Fruit fly (Drosophila melanogaster) whole organism, embryonic: ENCODE measurements around the gene CG43925.

ENCODE experiments used
- CG10979 ChIP-seq: fragments of 200-800 bp; sonication (Bioruptor generic); optimal IDR thresholded peaks from 2 replicates; lab custom pipeline; 2018; ENCODE audit warnings: missing biosample characterization, mild to moderate bottlenecking, missing genetic modification characterization, moderate library complexity
- CG11560 ChIP-seq: fragments of 200-800 bp; sonication (Bioruptor generic); IDR thresholded peaks from 3 replicates; pipeline ENCODE4 v1.3.6; 2022; ENCODE audit warnings: missing biosample characterization, missing genetic modification characterization
- CG13287 ChIP-seq: fragments of 200-800 bp; sonication (Bioruptor generic); IDR thresholded peaks from 2 replicates; pipeline ENCODE4 v1.3.6; 2022; ENCODE audit warnings: missing biosample characterization, missing genetic modification characterization; ENCODE audit not compliant: partially characterized antibody
- CG13624 ChIP-seq: fragments of 200-800 bp; sonication (Bioruptor generic); optimal IDR thresholded peaks from 2 replicates; lab custom pipeline; 2016; ENCODE audit warnings: missing biosample characterization, missing genetic modification characterization
- CG15479 ChIP-seq: fragments of 200-800 bp; sonication (Bioruptor generic); optimal IDR thresholded peaks from 3 replicates; lab custom pipeline; 2019; ENCODE audit warnings: missing biosample characterization, mild to moderate bottlenecking, missing genetic modification characterization, moderate library complexity
- CG18262 ChIP-seq: fragments of 200-800 bp; optimal IDR thresholded peaks from 3 replicates; lab custom pipeline; 2019; ENCODE audit warnings: missing biosample characterization, mild to moderate bottlenecking, missing genetic modification characterization, moderate library complexity
- CG2129 ChIP-seq: fragments of 200-800 bp; sonication (Bioruptor generic); IDR thresholded peaks from 2 replicates; pipeline ENCODE4 v1.3.6; 2022; ENCODE audit warnings: missing biosample characterization, missing genetic modification characterization; ENCODE audit not compliant: partially characterized antibody
- CG32772 ChIP-seq: fragments of 200-800 bp; sonication (Bioruptor generic); IDR thresholded peaks from 2 replicates; pipeline ENCODE4 v1.3.6; 2022; ENCODE audit warnings: missing biosample characterization, missing genetic modification characterization
- CG34224 ChIP-seq: fragments of 200-800 bp; sonication (Bioruptor generic); IDR thresholded peaks from 3 replicates; pipeline ENCODE4 v1.3.6; 2022; ENCODE audit warnings: missing biosample characterization, missing genetic modification characterization; ENCODE audit not compliant: partially characterized antibody
- CG34376 ChIP-seq: fragments of 200-800 bp; sonication (Bioruptor generic); optimal IDR thresholded peaks from 2 replicates; lab custom pipeline; 2018; ENCODE audit warnings: missing biosample characterization, mild to moderate bottlenecking, missing genetic modification characterization
- CG42726 ChIP-seq: fragments of 200-800 bp; sonication (Bioruptor generic); IDR thresholded peaks from 2 replicates; pipeline ENCODE4 v1.3.6; 2022; ENCODE audit warnings: missing biosample characterization, missing genetic modification characterization; ENCODE audit not compliant: partially characterized antibody
- CG4730 ChIP-seq: fragments of 200-800 bp; sonication (Bioruptor generic); IDR thresholded peaks from 2 replicates; pipeline ENCODE4 v1.3.6; 2022; ENCODE audit warnings: missing biosample characterization, missing genetic modification characterization
- CG5245 ChIP-seq: fragments of 200-800 bp; sonication (Bioruptor generic); optimal IDR thresholded peaks from 3 replicates; lab custom pipeline; 2016; ENCODE audit warnings: missing biosample characterization, missing genetic modification characterization
- CG6175 ChIP-seq: fragments of 200-800 bp; sonication (Bioruptor generic); IDR thresholded peaks from 3 replicates; pipeline ENCODE4 v1.3.6; 2022; ENCODE audit warnings: missing biosample characterization, missing genetic modification characterization
- CG7372 ChIP-seq: fragments of 200-800 bp; sonication (Bioruptor generic); IDR thresholded peaks from 2 replicates; pipeline ENCODE4 v1.3.6; 2022; ENCODE audit warnings: missing biosample characterization, missing genetic modification characterization
- CG7786 ChIP-seq: fragments of 200-800 bp; sonication (Bioruptor generic); optimal IDR thresholded peaks from 2 replicates; lab custom pipeline; 2016; ENCODE audit warnings: missing biosample characterization, missing genetic modification characterization
- CG7963 ChIP-seq: fragments of 200-800 bp; sonication (Bioruptor generic); IDR thresholded peaks from 3 replicates; pipeline ENCODE4 v1.3.6; 2022; ENCODE audit warnings: missing biosample characterization, missing genetic modification characterization; ENCODE audit not compliant: partially characterized antibody
- Deaf1 ChIP-seq: fragments of 200-800 bp; optimal IDR thresholded peaks from 3 replicates; lab custom pipeline; 2019; ENCODE audit warnings: missing biosample characterization, mild to moderate bottlenecking, missing genetic modification characterization, moderate library complexity
- Dll ChIP-seq: fragments of 200-800 bp; sonication (Bioruptor generic); IDR thresholded peaks from 4 replicates; pipeline ENCODE4 v1.3.6; 2022; ENCODE audit warnings: missing biosample characterization, missing genetic modification characterization; ENCODE audit not compliant: partially characterized antibody
- Hey ChIP-seq: fragments of 200-800 bp; sonication (Bioruptor generic); optimal IDR thresholded peaks from 3 replicates; lab custom pipeline; 2018; ENCODE audit warnings: missing biosample characterization, mild to moderate bottlenecking, missing genetic modification characterization
- Hr39 ChIP-seq: fragments of >200 bp; optimal IDR thresholded peaks from 2 replicates; lab custom pipeline; 2017
- Hr78 ChIP-seq, 2 experiments: fragments of 200-800 bp in 1 of 2; fragments of >200 bp in 1 of 2; sonication (Bioruptor generic) in 1 of 2; optimal IDR thresholded peaks; 2 replicates each; lab custom pipeline; 2017 to 2019; ENCODE audit warnings: missing biosample characterization in 2 of 2, missing genetic modification characterization in 2 of 2, mild to moderate bottlenecking in 1 of 2, moderate library complexity in 1 of 2
- Lpt ChIP-seq: fragments of >200 bp; optimal IDR thresholded peaks from 2 replicates; lab custom pipeline; 2018; ENCODE audit warnings: missing biosample characterization, missing genetic modification characterization
- MTF-1 ChIP-seq: fragments of 200-800 bp; sonication (Bioruptor generic); optimal IDR thresholded peaks from 2 replicates; lab custom pipeline; 2018; ENCODE audit warnings: missing biosample characterization, mild to moderate bottlenecking, missing genetic modification characterization, borderline replicate concordance
- Ravus ChIP-seq: fragments of 200-800 bp; sonication (Bioruptor generic); IDR thresholded peaks from 2 replicates; pipeline ENCODE4 v1.3.6; 2022; ENCODE audit warnings: missing biosample characterization, missing genetic modification characterization
- Sin3A ChIP-seq: fragments of >200 bp; optimal IDR thresholded peaks from 2 replicates; lab custom pipeline; 2018
- Sry-β ChIP-seq: fragments of 200-800 bp; sonication (Bioruptor generic); optimal IDR thresholded peaks from 2 replicates; lab custom pipeline; 2018; ENCODE audit warnings: missing biosample characterization, mild to moderate bottlenecking, missing genetic modification characterization, moderate library complexity
- Ssrp ChIP-seq: fragments of 200-800 bp; sonication (Bioruptor generic); optimal IDR thresholded peaks from 2 replicates; lab custom pipeline; 2018; ENCODE audit warnings: missing biosample characterization, mild to moderate bottlenecking, missing genetic modification characterization, moderate library complexity
- Stat92E ChIP-seq, 3 experiments: fragments of >200 bp in 2 of 3; fragments of 200-800 bp in 1 of 3; sonication (Bioruptor generic) in 1 of 3; optimal IDR thresholded peaks; 2 replicates each; lab custom pipeline; 2017 to 2019; ENCODE audit warnings: missing biosample characterization in 3 of 3, missing genetic modification characterization in 3 of 3, mild to moderate bottlenecking in 1 of 3, moderate library complexity in 1 of 3
- Taf1 ChIP-seq: fragments of 200-800 bp; sonication (Bioruptor generic); IDR thresholded peaks from 2 replicates; pipeline ENCODE4 v1.3.6; 2022; ENCODE audit warnings: missing biosample characterization, missing genetic modification characterization
- cato ChIP-seq: fragments of 200-800 bp; sonication (Bioruptor generic); optimal IDR thresholded peaks from 2 replicates; lab custom pipeline; 2016; ENCODE audit warnings: missing biosample characterization, missing genetic modification characterization, borderline replicate concordance
- cwo ChIP-seq: fragments of 200-800 bp; sonication (Bioruptor generic); optimal IDR thresholded peaks from 3 replicates; lab custom pipeline; 2017; ENCODE audit warnings: missing biosample characterization, missing genetic modification characterization, mild to moderate bottlenecking, moderate library complexity, missing genetic modification reagents
- dimm ChIP-seq: fragments of 200-800 bp; sonication (Bioruptor generic); IDR thresholded peaks from 2 replicates; pipeline ENCODE4 v1.3.6; 2022; ENCODE audit warnings: missing biosample characterization, missing genetic modification characterization
- disco-r ChIP-seq: fragments of 200-800 bp; sonication (Bioruptor generic); optimal IDR thresholded peaks from 2 replicates; lab custom pipeline; 2016; ENCODE audit warnings: missing biosample characterization, missing genetic modification characterization
- dpn ChIP-seq, 2 experiments: fragments of 200-800 bp; sonication (Bioruptor generic); optimal IDR thresholded peaks; 3 replicates each; lab custom pipeline; 2016; ENCODE audit warnings: missing biosample characterization in 2 of 2, missing genetic modification characterization in 2 of 2
- eve ChIP-seq, 2 experiments: fragments of >200 bp; optimal IDR thresholded peaks; 2 replicates each; lab custom pipeline; 2017; ENCODE audit warnings: missing biosample characterization in 2 of 2, missing genetic modification characterization in 2 of 2
- fd3F ChIP-seq: fragments of 200-800 bp; sonication (Bioruptor generic); optimal IDR thresholded peaks from 2 replicates; lab custom pipeline; 2018; ENCODE audit warnings: missing biosample characterization, mild to moderate bottlenecking, missing genetic modification characterization, moderate library complexity
- fu2 ChIP-seq: fragments of 200-800 bp; sonication (Bioruptor generic); optimal IDR thresholded peaks from 2 replicates; lab custom pipeline; 2016; ENCODE audit warnings: missing biosample characterization, missing genetic modification characterization
- gsb ChIP-seq: fragments of 200-800 bp; sonication (Bioruptor generic); IDR thresholded peaks from 2 replicates; pipeline ENCODE4 v1.3.6; 2022; ENCODE audit warnings: missing biosample characterization, missing genetic modification characterization
- inv ChIP-seq: fragments of 200-800 bp; sonication (Bioruptor generic); IDR thresholded peaks from 2 replicates; pipeline ENCODE4 v1.3.6; 2022; ENCODE audit warnings: missing biosample characterization, missing genetic modification characterization; ENCODE audit not compliant: partially characterized antibody
- odd ChIP-seq: fragments of 200-800 bp; sonication (Bioruptor generic); optimal IDR thresholded peaks from 2 replicates; lab custom pipeline; 2017; ENCODE audit warnings: missing biosample characterization, mild to moderate bottlenecking, missing genetic modification characterization
- peb ChIP-seq: fragments of 200-800 bp; sonication (Bioruptor generic); IDR thresholded peaks from 2 replicates; pipeline ENCODE4 v1.3.6; 2022; ENCODE audit warnings: missing biosample characterization, missing genetic modification characterization
- ro ChIP-seq: fragments of 200-800 bp; sonication (Bioruptor generic); IDR thresholded peaks from 2 replicates; pipeline ENCODE4 v1.3.6; 2022; ENCODE audit warnings: missing biosample characterization, missing genetic modification characterization
- salm ChIP-seq: fragments of 200-800 bp; sonication (Bioruptor generic); optimal IDR thresholded peaks from 2 replicates; lab custom pipeline; 2018; ENCODE audit warnings: missing biosample characterization, mild to moderate bottlenecking, missing genetic modification characterization
- slou ChIP-seq: fragments of 200-800 bp; sonication (Bioruptor generic); optimal IDR thresholded peaks from 3 replicates; lab custom pipeline; 2016; ENCODE audit warnings: missing biosample characterization, missing genetic modification characterization
- tna ChIP-seq: fragments of 200-800 bp; sonication (Bioruptor generic); IDR thresholded peaks from 2 replicates; pipeline ENCODE4 v1.3.6; 2022; ENCODE audit warnings: missing biosample characterization, missing genetic modification characterization; ENCODE audit not compliant: partially characterized antibody
- vfl ChIP-seq: fragments of 200-800 bp; sonication (Bioruptor generic); optimal IDR thresholded peaks from 2 replicates; lab custom pipeline; 2016; ENCODE audit warnings: missing biosample characterization, missing genetic modification characterization
- vnd ChIP-seq: fragments of 200-800 bp; sonication (Bioruptor generic); IDR thresholded peaks from 3 replicates; pipeline ENCODE4 v1.3.6; 2022; ENCODE audit warnings: missing biosample characterization, missing genetic modification characterization; ENCODE audit not compliant: partially characterized antibody
- zf30C ChIP-seq: fragments of 200-800 bp; sonication (Bioruptor generic); optimal IDR thresholded peaks from 3 replicates; lab custom pipeline; 2018; ENCODE audit warnings: missing biosample characterization, mild to moderate bottlenecking, missing genetic modification characterization

Gene CG43925

dm6 chr2L:13145035-13145683, 31.1 kb upstream of the CG43925 start (continued):
- TF ChIP-seq CG15479 (no peak), Stat92E (GFP tag; optimal IDR thresholded peaks at IDR 0.05; lab: Kevin White, UChicago) (no peak), dpn (GFP tag; optimal IDR thresholded peaks at IDR 0.05; lab: Kevin White, UChicago) (peak; percentile 73 to 80), peb (GFP tag; lab: Robert Waterston, UW) (no peak), CG2129 (GFP tag; lab: Robert Waterston, UW) (no peak), Ravus (GFP tag; lab: Robert Waterston, UW) (peak; percentile 70), CG6175 (GFP tag; lab: Robert Waterston, UW) (0 out of 3 replicates have a peak, but pooled peaks have one; percentile 55), gsb (GFP tag; lab: Robert Waterston, UW) (peak; percentile 76; the same call in 1 of the 2 replicates), CG7963 (GFP tag; lab: Robert Waterston, UW) (no peak), CG42726 (GFP tag; lab: Robert Waterston, UW) (no peak), CG18262 (tag; lab: Kevin White, UChicago) (peak; percentile 62), eve (GFP tag; optimal IDR thresholded peaks at IDR 0.05; lab: Kevin White, UChicago) (no peak), ro (no peak), salm (tag; lab: Kevin White, UChicago) (no peak), Sry-β (GFP tag; lab: Kevin White, UChicago) (no peak), cwo (peak; percentile 89), Deaf1 (tag; lab: Kevin White, UChicago) (peak; percentile 47), CG13624 (GFP tag; lab: Kevin White, UChicago) (peak; percentile 90), Lpt (no peak), CG13287 (no peak), zf30C (no peak), odd (GFP tag; lab: Kevin White, UChicago) (peak; percentile 64), CG32772 (GFP tag; lab: Robert Waterston, UW) (peak; percentile 47), CG34376 (GFP tag; lab: Kevin White, UChicago) (peak; percentile 57), Dll (GFP tag; lab: Robert Waterston, UW) (no peak), CG34224 (GFP tag; lab: Robert Waterston, UW) (no peak), vnd (GFP tag; lab: Robert Waterston, UW) (no peak), Hey (no peak), CG7786 (peak; percentile 59), CG7372 (peak; percentile 74), fu2 (GFP tag; lab: Kevin White, UChicago) (peak; percentile 59), dimm (GFP tag; lab: Robert Waterston, UW) (no peak), CG11560 (tag; lab: Robert Waterston, UW) (0 out of 3 replicates have a peak, but pooled peaks have one; percentile 56), cato (peak; percentile 30), fd3F (GFP tag; lab: Kevin White, UChicago) (peak; percentile 84), Sin3A (lab: Kevin White, UChicago) (no peak), CG4730 (GFP tag; lab: Robert Waterston, UW) (peak; percentile 76), Hr78 (GFP tag; optimal IDR thresholded peaks at IDR 0.05; lab: Kevin White, UChicago) (peak in 1 of 2 experiments; percentile 17), tna (GFP tag; lab: Robert Waterston, UW) (no peak), vfl (GFP tag; lab: Kevin White, UChicago) (peak; percentile 57), Taf1 (0 out of 2 replicates have a peak, but pooled peaks have one; percentile 39), CG5245 (GFP tag; lab: Kevin White, UChicago) (peak; percentile 42), CG10979 (tag; lab: Kevin White, UChicago) (no peak), Hr39 (lab: Kevin White, UChicago) (no peak), inv (GFP tag; lab: Robert Waterston, UW) (no peak), Ssrp (tag; lab: Kevin White, UChicago) (no peak), MTF-1 (GFP tag; lab: Kevin White, UChicago) (no peak), disco-r (GFP tag; lab: Kevin White, UChicago) (peak; percentile 56), slou (GFP tag; lab: Kevin White, UChicago) (peak; percentile 47)
